Fruit fly (Drosophila melanogaster): Measurements from ENCODE around the gene CG17350.
A peak's percentile ranks its signal among the peaks of the same experiment; 100 is the strongest.

The CG17350 gene

dm6 chr2L:19373809-19374208 lies 6.9 kb upstream of the CG17350 start (continued):
- no peak for TF ChIP-seq en (GFP tag; optimal IDR thresholded peaks at IDR 0.05)
- TF ChIP-seq CG4730 (GFP tag; IDR thresholded peaks at IDR 0.05): no peak
- TF ChIP-seq scrt (GFP tag; optimal IDR thresholded peaks at IDR 0.05): no peak
- TF ChIP-seq repo (GFP tag; optimal IDR thresholded peaks at IDR 0.05): no peak
- no peak for TF ChIP-seq CG17568 (GFP tag; optimal IDR thresholded peaks at IDR 0.05)
- no peak for TF ChIP-seq CG2199 (GFP tag; IDR thresholded peaks at IDR 0.05)
- no peak for TF ChIP-seq Aef1 (GFP tag; IDR thresholded peaks at IDR 0.05)
- no peak for TF ChIP-seq CG6765 (GFP tag; optimal IDR thresholded peaks at IDR 0.05)
- no peak for TF ChIP-seq CG33213 (GFP tag; optimal IDR thresholded peaks at IDR 0.05)
- no peak for TF ChIP-seq Doc3 (GFP tag; IDR thresholded peaks at IDR 0.05; ENCODE audit: partially characterized antibody)
- TF ChIP-seq CG3281 (GFP tag; optimal IDR thresholded peaks at IDR 0.05): no peak
- TF ChIP-seq Ets97D (GFP tag; optimal IDR thresholded peaks at IDR 0.05): no peak
- TF ChIP-seq CG13287 (GFP tag; IDR thresholded peaks at IDR 0.05; ENCODE audit: partially characterized antibody): no peak
- no peak for TF ChIP-seq C15 (GFP tag; IDR thresholded peaks at IDR 0.05)
- no peak for TF ChIP-seq Taf1 (GFP tag; IDR thresholded peaks at IDR 0.05)
- TF ChIP-seq fd64A (GFP tag; optimal IDR thresholded peaks at IDR 0.05): no peak
- no peak for TF ChIP-seq CHES-1-like (GFP tag; optimal IDR thresholded peaks at IDR 0.05)
- TF ChIP-seq CG4360 (GFP tag; IDR thresholded peaks at IDR 0.05): no peak
- TF ChIP-seq cato (GFP tag; optimal IDR thresholded peaks at IDR 0.05; ENCODE audit: borderline replicate concordance): no peak
- no peak for TF ChIP-seq chm (GFP tag; IDR thresholded peaks at IDR 0.05)
- no peak for TF ChIP-seq CG1529 (GFP tag; optimal IDR thresholded peaks at IDR 0.05)
- no peak for TF ChIP-seq CG11093 (GFP tag; IDR thresholded peaks at IDR 0.05)
- TF ChIP-seq trem (tag; optimal IDR thresholded peaks at IDR 0.05): peak; percentile 38
- TF ChIP-seq Oli (tag; optimal IDR thresholded peaks at IDR 0.05): peak; percentile 46
- TF ChIP-seq sob (GFP tag; IDR thresholded peaks at IDR 0.05): no peak
- no peak for TF ChIP-seq zfh2 (GFP tag; optimal IDR thresholded peaks at IDR 0.05)
- no peak for TF ChIP-seq CG13624 (GFP tag; optimal IDR thresholded peaks at IDR 0.05)
- TF ChIP-seq sima (GFP tag; optimal IDR thresholded peaks at IDR 0.05): no peak
- no peak for TF ChIP-seq Gsc (GFP tag; IDR thresholded peaks at IDR 0.05)
- no peak for TF ChIP-seq YL-1 (GFP tag; optimal IDR thresholded peaks at IDR 0.05)
- TF ChIP-seq Bgb (GFP tag; IDR thresholded peaks at IDR 0.05; ENCODE audit: partially characterized antibody): no peak
- no peak for TF ChIP-seq ci (GFP tag; IDR thresholded peaks at IDR 0.05)
- TF ChIP-seq Rx (GFP tag; IDR thresholded peaks at IDR 0.05): no peak
- TF ChIP-seq CG12155 (GFP tag; optimal IDR thresholded peaks at IDR 0.05): no peak
- TF ChIP-seq otp (GFP tag; IDR thresholded peaks at IDR 0.05): no peak
- no peak for TF ChIP-seq slou (GFP tag; optimal IDR thresholded peaks at IDR 0.05)
- peak; percentile 12 for TF ChIP-seq Xbp1 (GFP tag; optimal IDR thresholded peaks at IDR 0.05)
- peak; percentile 72 for TF ChIP-seq gem (tag; optimal IDR thresholded peaks at IDR 0.05)
- TF ChIP-seq CG4854 (GFP tag; optimal IDR thresholded peaks at IDR 0.05): no peak
- TF ChIP-seq CG8478 (optimal IDR thresholded peaks at IDR 0.05): no peak
- TF ChIP-seq gcm2 (GFP tag; optimal IDR thresholded peaks at IDR 0.05): no peak
- no peak for TF ChIP-seq CG12236 (GFP tag; optimal IDR thresholded peaks at IDR 0.05)
- no peak for TF ChIP-seq gt (GFP tag; IDR thresholded peaks at IDR 0.05)
- no peak for TF ChIP-seq HmgZ (tag; optimal IDR thresholded peaks at IDR 0.05)
- no peak for TF ChIP-seq ewg (GFP tag; optimal IDR thresholded peaks at IDR 0.05)
- no peak for TF ChIP-seq Dfd (GFP tag; optimal IDR thresholded peaks at IDR 0.05)
- TF ChIP-seq Drgx (GFP tag; IDR thresholded peaks at IDR 0.05): no peak
- no peak for TF ChIP-seq bowl (GFP tag; IDR thresholded peaks at IDR 0.05)
- no peak for TF ChIP-seq CG34422 (GFP tag; IDR thresholded peaks at IDR 0.05)
- TF ChIP-seq Nf-YA (GFP tag; IDR thresholded peaks at IDR 0.05): no peak
- TF ChIP-seq CG30403 (GFP tag; optimal IDR thresholded peaks at IDR 0.05): peak; percentile 42
- no peak for TF ChIP-seq CG3065 (GFP tag; optimal IDR thresholded peaks at IDR 0.05)
- TF ChIP-seq ham (GFP tag; IDR thresholded peaks at IDR 0.05): no peak
- no peak for TF ChIP-seq Awh (GFP tag; IDR thresholded peaks at IDR 0.05)
